Fruit fly (Drosophila melanogaster) whole organism: ENCODE measurements around the gene Traf6.

Experiments used
- CG8478 ChIP-seq: fragments of >200 bp; optimal IDR thresholded peaks from 2 replicates; lab custom pipeline; 2018; ENCODE audit warnings: inconsistent platforms
- Dll ChIP-seq: fragments of >200 bp; optimal IDR thresholded peaks from 2 replicates; lab custom pipeline; 2017
- EcR ChIP-seq, 2 experiments: fragments of >200 bp; optimal IDR thresholded peaks; 2 replicates each; lab custom pipeline; 2017; ENCODE audit warnings: missing biosample characterization in 2 of 2, missing genetic modification characterization in 2 of 2, missing genetic modification reagents in 2 of 2
- pan ChIP-seq: fragments of >200 bp; optimal IDR thresholded peaks from 2 replicates; lab custom pipeline; 2017
- psq ChIP-seq: fragments of >200 bp; optimal IDR thresholded peaks from 2 replicates; lab custom pipeline; 2017
- usp ChIP-seq: fragments of >200 bp; optimal IDR thresholded peaks from 2 replicates; lab custom pipeline; 2017; ENCODE audit warnings: missing biosample characterization, missing genetic modification characterization, mixed read lengths

The Traf6 gene

dm6 chrX:8137285-8137684 is 19.9 kb downstream of the Traf6 start:
- TF ChIP-seq CG8478 = no peak
- TF ChIP-seq Dll (lab: Kevin White, UChicago) = no peak
- TF ChIP-seq usp (GFP tag; lab: Kevin White, UChicago) = no peak
- no peak for TF ChIP-seq pan (lab: Kevin White, UChicago)
- TF ChIP-seq psq = no peak
- no peak for TF ChIP-seq EcR (GFP tag; optimal IDR thresholded peaks at IDR 0.05; lab: Kevin White, UChicago)

- no peak for TF ChIP-seq CG8478
- TF ChIP-seq pan (lab: Kevin White, UChicago) = no peak
- TF ChIP-seq psq = no peak
- no peak for TF ChIP-seq EcR (GFP tag; optimal IDR thresholded peaks at IDR 0.05; lab: Kevin White, UChicago)
- TF ChIP-seq usp (GFP tag; lab: Kevin White, UChicago) = no peak
- no peak for TF ChIP-seq Dll (lab: Kevin White, UChicago)
These were observed 21.7 kb downstream of the Traf6 start, which contains the start of the genes cyr and CG2120 for dm6 chrX:8135420-8135874. cyr (minus strand) TSS chrX:8135713. CG2120 (plus strand) TSS chrX:8135824.

DNA sequence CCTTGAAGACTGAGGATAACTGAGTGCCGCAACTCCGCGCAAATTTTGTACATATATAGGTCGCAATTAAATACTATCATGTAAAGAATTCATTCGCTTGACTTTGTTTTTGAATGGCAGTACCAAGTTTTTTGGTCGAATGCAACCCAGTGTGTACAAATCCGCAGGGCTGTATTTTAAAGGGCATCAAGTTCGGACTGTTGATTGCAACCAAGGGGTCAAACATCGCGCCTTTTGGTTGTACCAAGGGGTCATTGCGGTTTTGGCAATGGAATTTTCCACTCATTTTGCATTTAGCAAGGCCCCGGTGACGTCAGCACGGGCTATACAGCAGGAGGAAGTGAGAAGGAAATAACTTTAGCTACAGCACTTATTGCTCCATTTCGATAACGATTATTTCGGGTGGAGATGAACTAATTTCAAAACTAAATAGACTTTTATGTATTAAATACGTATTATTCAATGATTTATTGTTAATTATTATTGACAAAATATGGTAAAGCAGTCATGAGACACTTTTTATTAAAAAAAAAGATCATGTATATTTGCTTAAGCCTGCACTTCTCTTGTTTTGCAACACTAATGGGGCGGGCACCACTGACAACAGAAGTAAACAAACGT is 25.4 kb downstream of the Traf6 start, which contains the start of gene CG10958:
CG10958 (plus strand) TSS at position 593 of the 621 bp plus-strand sequence.
- TF ChIP-seq EcR (GFP tag; optimal IDR thresholded peaks at IDR 0.05; lab: Kevin White, UChicago) (no peak), pan (lab: Kevin White, UChicago) (no peak), Dll (lab: Kevin White, UChicago) (no peak), CG8478 (no peak), usp (GFP tag; lab: Kevin White, UChicago) (no peak), psq (no peak)

dm6 chrX:8129204-8129997 is 27.8 kb downstream of the Traf6 start, which contains the start of gene CG2116:
CG2116 (plus strand) TSS chrX:8129812.
- TF ChIP-seq EcR (GFP tag; optimal IDR thresholded peaks at IDR 0.05; lab: Kevin White, UChicago) (no peak), pan (lab: Kevin White, UChicago) (no peak), CG8478 (no peak), psq (no peak), Dll (lab: Kevin White, UChicago) (no peak), usp (GFP tag; lab: Kevin White, UChicago) (no peak)

DNA sequence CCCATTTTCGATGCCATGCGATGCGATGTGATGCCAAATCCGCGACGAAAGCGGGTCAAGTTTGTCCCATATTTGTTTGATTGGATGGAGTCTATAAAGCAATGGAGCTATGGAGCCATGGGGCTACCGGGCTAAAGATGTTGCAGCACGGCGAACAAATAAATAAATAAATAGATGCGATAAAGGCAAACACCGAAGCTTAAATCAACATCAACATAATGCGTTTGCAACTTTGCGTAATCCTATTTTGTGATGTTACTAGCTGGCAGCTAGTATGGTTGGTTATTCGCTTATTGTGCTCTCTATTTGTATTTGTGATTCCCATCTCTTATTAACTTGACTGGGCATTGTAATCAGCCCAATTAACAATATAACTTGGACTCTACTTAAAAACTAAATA is 29.1 kb downstream of the Traf6 start:
- TF ChIP-seq EcR (GFP tag; optimal IDR thresholded peaks at IDR 0.05; lab: Kevin White, UChicago) = no peak
- TF ChIP-seq usp (GFP tag; lab: Kevin White, UChicago) = no peak
- no peak for TF ChIP-seq Dll (lab: Kevin White, UChicago)
- TF ChIP-seq psq = no peak
- TF ChIP-seq CG8478 = no peak
- TF ChIP-seq pan (lab: Kevin White, UChicago) = no peak

DNA sequence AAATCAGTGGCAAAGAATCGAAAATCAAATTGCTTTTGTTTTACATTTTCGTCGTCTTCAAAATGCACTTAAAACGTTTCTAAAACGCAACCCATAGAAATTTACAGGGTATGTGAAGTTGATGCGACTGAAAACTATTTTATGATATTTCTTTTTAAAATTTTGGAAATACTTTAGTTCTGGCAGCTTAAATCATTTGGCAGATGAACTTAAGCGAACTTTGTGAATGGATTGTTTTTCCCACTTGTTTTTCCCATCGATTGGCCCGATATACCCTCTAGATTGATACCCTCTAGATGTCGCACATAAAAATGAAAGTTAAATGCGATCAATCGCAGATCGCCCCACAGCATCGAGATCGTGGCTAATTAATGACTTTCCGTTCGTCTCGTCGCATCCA is 31.0 kb downstream of the Traf6 start:
- TF ChIP-seq psq (no peak), Dll (lab: Kevin White, UChicago) (no peak), usp (GFP tag; lab: Kevin White, UChicago) (no peak), CG8478 (no peak), pan (lab: Kevin White, UChicago) (no peak), EcR (GFP tag; optimal IDR thresholded peaks at IDR 0.05; lab: Kevin White, UChicago) (no peak)

DNA sequence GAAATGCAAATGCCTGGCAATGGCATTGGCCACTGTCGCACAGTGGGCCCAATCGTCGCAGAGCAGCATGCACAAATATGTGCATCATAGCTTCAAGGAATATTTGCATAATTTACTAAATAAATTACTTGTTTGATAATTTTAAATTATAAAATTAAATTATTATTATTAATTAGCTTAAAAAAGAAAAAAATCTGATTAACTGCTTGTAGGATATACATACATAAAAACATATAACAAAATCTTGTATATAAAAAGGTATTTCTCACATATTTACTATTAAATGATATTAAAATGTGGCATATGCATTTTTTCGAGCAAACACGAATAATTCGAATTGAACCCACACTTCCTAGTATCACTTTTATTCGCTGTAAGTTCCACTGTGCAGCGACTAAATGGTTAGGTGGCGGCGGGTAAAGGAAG is 31.9 kb downstream of the Traf6 start:
- no peak for TF ChIP-seq psq
- no peak for TF ChIP-seq CG8478
- TF ChIP-seq pan (lab: Kevin White, UChicago) = no peak
- no peak for TF ChIP-seq Dll (lab: Kevin White, UChicago)
- TF ChIP-seq usp (GFP tag; lab: Kevin White, UChicago) = no peak
- no peak for TF ChIP-seq EcR (GFP tag; optimal IDR thresholded peaks at IDR 0.05; lab: Kevin White, UChicago)

- TF ChIP-seq pan (lab: Kevin White, UChicago) (no peak), CG8478 (no peak), usp (GFP tag; lab: Kevin White, UChicago) (no peak), EcR (GFP tag; optimal IDR thresholded peaks at IDR 0.05; lab: Kevin White, UChicago) (no peak)
These were observed 34.4 kb downstream of the Traf6 start for dm6 chrX:8122834-8123233.

- no peak for TF ChIP-seq pan (lab: Kevin White, UChicago)
- no peak for TF ChIP-seq psq
- TF ChIP-seq Dll (lab: Kevin White, UChicago) = no peak
- no peak for TF ChIP-seq usp (GFP tag; lab: Kevin White, UChicago)
- no peak for TF ChIP-seq EcR (GFP tag; optimal IDR thresholded peaks at IDR 0.05; lab: Kevin White, UChicago)
- no peak for TF ChIP-seq CG8478
These were observed 36.2 kb downstream of the Traf6 start, which contains the start of gene CG2260 for dm6 chrX:8120939-8121338. CG2260 (minus strand) TSS chrX:8121147.

DNA sequence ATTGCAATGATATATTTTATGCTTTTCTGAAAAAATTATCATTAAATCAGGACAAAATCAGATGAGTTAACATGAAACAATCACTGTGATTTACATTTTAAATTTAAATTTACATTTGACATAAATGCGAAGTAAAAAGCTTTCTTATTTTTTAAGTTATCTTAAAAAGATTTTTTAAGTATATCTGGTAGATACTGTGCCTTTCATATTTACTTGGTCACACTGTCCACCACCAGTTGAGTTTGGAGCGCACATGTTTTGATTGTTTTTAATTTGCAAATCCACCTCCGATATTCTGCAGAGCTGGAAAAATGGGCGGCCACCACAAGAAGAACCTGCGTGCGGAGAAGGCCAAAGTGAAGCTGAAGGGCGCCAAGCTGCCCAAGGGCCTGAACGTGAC is 40.4 kb downstream of the Traf6 start, which contains the start of gene CG1575:
CG1575 (plus strand) TSS at position 200 of the 400 bp plus-strand sequence.
- no peak for TF ChIP-seq usp (GFP tag; lab: Kevin White, UChicago)
- no peak for TF ChIP-seq pan (lab: Kevin White, UChicago)
- TF ChIP-seq psq = no peak
- no peak for TF ChIP-seq Dll (lab: Kevin White, UChicago)
- TF ChIP-seq EcR (GFP tag; optimal IDR thresholded peaks at IDR 0.05; lab: Kevin White, UChicago) = no peak
- no peak for TF ChIP-seq CG8478

- TF ChIP-seq CG8478 (no peak), Dll (lab: Kevin White, UChicago) (no peak), psq (no peak), pan (lab: Kevin White, UChicago) (no peak), EcR (GFP tag; optimal IDR thresholded peaks at IDR 0.05; lab: Kevin White, UChicago) (no peak), usp (GFP tag; lab: Kevin White, UChicago) (no peak)
These were observed 41.4 kb downstream of the Traf6 start, which contains the start of gene Gclc for dm6 chrX:8115717-8116311. Gclc (minus strand) TSS chrX:8116147.
